Worm (Caenorhabditis elegans) whole organism, L4 larva: ENCODE results near the gene C30G7.4.

Experiments
- D1046.2 ChIP-seq: fragments of 200-800 bp; sonication (Bioruptor generic); IDR thresholded peaks from 2 replicates; pipeline ENCODE4 v1.3.6; 2022; ENCODE audit warnings: missing genetic modification characterization, missing compliant biosample characterization
- T26A8.4 ChIP-seq: fragments of 200-800 bp; sonication (Bioruptor generic); IDR thresholded peaks from 2 replicates; pipeline ENCODE4 v1.3.6; 2022; ENCODE audit warnings: missing genetic modification characterization, missing compliant biosample characterization
- dmd-8 ChIP-seq: fragments of 200-800 bp; sonication (Bioruptor generic); IDR thresholded peaks from 2 replicates; pipeline ENCODE4 v1.3.6; 2022; ENCODE audit warnings: missing genetic modification characterization, missing compliant biosample characterization
- dpl-1 ChIP-seq: fragments of 150-350 bp; optimal IDR thresholded peaks from 2 replicates; lab custom pipeline; 2014; ENCODE audit warnings: missing biosample characterization, missing genetic modification reagents, missing genetic modification characterization
- egl-27 ChIP-seq: sonication (generic microtip); optimal IDR thresholded peaks from 3 replicates; lab custom pipeline; 2017; ENCODE audit warnings: missing biosample characterization, missing genetic modification reagents, missing genetic modification characterization
- fkh-10 ChIP-seq: fragments of 150-350 bp; optimal IDR thresholded peaks from 2 replicates; lab custom pipeline; 2014; ENCODE audit warnings: missing biosample characterization, missing genetic modification reagents, missing genetic modification characterization
- lin-39 ChIP-seq: fragments of 150-350 bp; optimal IDR thresholded peaks from 2 replicates; lab custom pipeline; 2014; ENCODE audit warnings: missing biosample characterization, missing genetic modification reagents, missing genetic modification characterization
- nhr-11 ChIP-seq: fragments of 150-350 bp; optimal IDR thresholded peaks from 2 replicates; lab custom pipeline; 2014; ENCODE audit warnings: missing biosample characterization, missing genetic modification characterization
- nhr-6 ChIP-seq: fragments of 150-350 bp; optimal IDR thresholded peaks from 2 replicates; lab custom pipeline; 2014; ENCODE audit warnings: missing biosample characterization, missing genetic modification characterization

- TF ChIP-seq D1046.2 (GFP tag; lab: Robert Waterston, UW): no peak
- no peak for TF ChIP-seq lin-39 (tag; lab: Kevin White, UChicago)
- TF ChIP-seq nhr-11 (tag; lab: Kevin White, UChicago): no peak
- TF ChIP-seq fkh-10 (GFP tag; lab: Kevin White, UChicago): no peak
- no peak for TF ChIP-seq nhr-6 (tag; lab: Kevin White, UChicago)
- TF ChIP-seq egl-27: no peak
- TF ChIP-seq dmd-8 (GFP tag; lab: Robert Waterston, UW): no peak
- TF ChIP-seq T26A8.4 (GFP tag; lab: Robert Waterston, UW): no peak
- peak; percentile 83 for TF ChIP-seq dpl-1 (GFP tag; lab: Kevin White, UChicago)
Measured at ce11 chrV:14990843-14991242, 43.9 kb upstream of the C30G7.4 start, which contains the start of the genes cdt-2 and T01C3.2.
